Worm (Caenorhabditis elegans): Measurements from ENCODE around the gene rpl-38.

ce11 chrV:15559729-15560128 is 47.8 kb downstream of the rpl-38 start:
- TF ChIP-seq lin-1 (GFP tag; IDR thresholded peaks at IDR 0.05) (no peak), jun-1 (tag; optimal IDR thresholded peaks at IDR 0.05) (no peak), nhr-6 (tag; optimal IDR thresholded peaks at IDR 0.05) (no peak), nhr-237 (tag; optimal IDR thresholded peaks at IDR 0.05) (no peak), lin-39 (tag; optimal IDR thresholded peaks at IDR 0.05) (no peak), fos-1 (tag; optimal IDR thresholded peaks at IDR 0.05) (no peak), F26F4.8 (GFP tag; conservative IDR thresholded peaks at IDR 0.05) (no peak), mxl-2 (GFP tag; conservative IDR thresholded peaks at IDR 0.05) (no peak)

All from whole organism, L4 larva.